Worm (Caenorhabditis elegans): ENCODE results near the gene srab-10.

Gene srab-10

DNA sequence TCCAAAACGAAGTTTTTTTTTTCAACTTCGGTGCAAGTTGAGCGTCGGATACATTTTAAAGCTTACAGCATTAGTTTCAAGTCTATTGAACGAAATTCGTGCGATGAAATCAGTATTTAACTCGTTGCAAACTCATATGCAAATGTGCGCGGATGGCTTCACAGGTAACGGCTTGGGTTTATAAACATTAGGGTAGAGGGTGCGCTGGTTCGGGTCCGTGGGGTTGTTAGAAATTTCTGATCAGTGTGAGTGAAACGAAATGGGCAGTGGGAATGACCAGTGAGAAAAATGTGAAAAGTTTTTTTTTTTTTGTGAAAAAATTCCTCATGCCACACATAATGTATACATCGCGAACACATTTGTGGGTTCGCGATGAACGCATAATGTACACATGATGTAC lies 18.7 kb upstream of the srab-10 start (continued):
- TF ChIP-seq zim-3 (tag; optimal IDR thresholded peaks at IDR 0.05) (peak; percentile 22), ama-1 (optimal IDR thresholded peaks at IDR 0.05) (no peak), ama-1 (GFP tag; optimal IDR thresholded peaks at IDR 0.05) (no peak), K11D2.4 (GFP tag; IDR thresholded peaks at IDR 0.05) (no peak), ZK185.1 (tag; optimal IDR thresholded peaks at IDR 0.05; ENCODE audit: poor library complexity, severe bottlenecking) (no peak), nfyb-1 (GFP tag; IDR thresholded peaks at IDR 0.05) (peak; percentile 62; the same call in 1 of the 2 replicates), T26A5.8 (tag; optimal IDR thresholded peaks at IDR 0.05) (no peak), F39B2.1 (GFP tag; IDR thresholded peaks at IDR 0.05) (no peak), snpc-4 (GFP tag; optimal IDR thresholded peaks at IDR 0.05) (peak; percentile 69), snpc-4 (tag; optimal IDR thresholded peaks at IDR 0.05) (peak in 1 of 4 experiments; percentile 59), hrde-1 (tag; optimal IDR thresholded peaks at IDR 0.05; ENCODE audit: borderline replicate concordance) (no peak), F37B4.10 (GFP tag; IDR thresholded peaks at IDR 0.05) (no peak), lin-54 (GFP tag; optimal IDR thresholded peaks at IDR 0.05) (peak; percentile 52), mes-4 (tag; optimal IDR thresholded peaks at IDR 0.05) (peak; percentile 28), nhr-80 (tag; optimal IDR thresholded peaks at IDR 0.05) (no peak), Y53F4B.3 (GFP tag; IDR thresholded peaks at IDR 0.05) (no peak), ztf-26 (tag; optimal IDR thresholded peaks at IDR 0.05) (no peak), rpc-1 (optimal IDR thresholded peaks at IDR 0.05) (peak; percentile 71), rpc-1 (tag; optimal IDR thresholded peaks at IDR 0.05) (peak; percentile 95), attf-3 (GFP tag; conservative IDR thresholded peaks at IDR 0.05) (no peak), somi-1 (GFP tag; optimal IDR thresholded peaks at IDR 0.05) (no peak), lin-40 (tag; optimal IDR thresholded peaks at IDR 0.05) (no peak), Y56A3A.18 (GFP tag; IDR thresholded peaks at IDR 0.05) (peak; percentile 62; the same call in 1 of the 2 replicates), tbx-9 (tag; optimal IDR thresholded peaks at IDR 0.05; ENCODE audit: borderline replicate concordance) (no peak), madf-3 (GFP tag; IDR thresholded peaks at IDR 0.05) (no peak), ceh-79 (tag; optimal IDR thresholded peaks at IDR 0.05) (no peak), K12H6.12 (tag; optimal IDR thresholded peaks at IDR 0.05) (no peak), mxl-1 (tag; optimal IDR thresholded peaks at IDR 0.05) (peak; percentile 47), ceh-58 (GFP tag; IDR thresholded peaks at IDR 0.05) (peak; percentile 77; the same call in 1 of the 2 replicates), cebp-1 (GFP tag; IDR thresholded peaks at IDR 0.05) (no peak), cebp-1 (tag; optimal IDR thresholded peaks at IDR 0.05) (no peak), unc-62 (GFP tag; optimal IDR thresholded peaks at IDR 0.05) (no peak), F52B5.7 (tag; optimal IDR thresholded peaks at IDR 0.05) (peak; percentile 47), Y53G8AR.9 (GFP tag; conservative IDR thresholded peaks at IDR 0.05) (0 out of 2 replicates have a peak, but pooled peaks have one; percentile 68), madf-6 (GFP tag; IDR thresholded peaks at IDR 0.05) (peak; percentile 56; the same call in 1 of the 2 replicates), madf-10 (tag; optimal IDR thresholded peaks at IDR 0.05) (peak; percentile 2), akir-1 (GFP tag; optimal IDR thresholded peaks at IDR 0.05) (no peak), C06A6.2 (GFP tag; conservative IDR thresholded peaks at IDR 0.05) (no peak), let-526 (GFP tag; IDR thresholded peaks at IDR 0.05) (no peak), hlh-26 (GFP tag; conservative IDR thresholded peaks at IDR 0.05) (no peak), F49E8.2 (tag; optimal IDR thresholded peaks at IDR 0.05; ENCODE audit: insufficient read depth) (no peak), zfh-2 (GFP tag; conservative IDR thresholded peaks at IDR 0.05) (no peak), hmg-1.2 (GFP tag; IDR thresholded peaks at IDR 0.05) (0 out of 2 replicates have a peak, but pooled peaks have one; percentile 41), pha-4 (tag; optimal IDR thresholded peaks at IDR 0.05) (no peak), lin-26 (GFP tag; IDR thresholded peaks at IDR 0.05) (peak; percentile 90), madf-8 (GFP tag; conservative IDR thresholded peaks at IDR 0.05) (peak; percentile 27; the same call in 1 of the 2 replicates), bed-2 (GFP tag; IDR thresholded peaks at IDR 0.05) (no peak), ekl-4 (GFP tag; IDR thresholded peaks at IDR 0.05) (no peak), T07F8.4 (tag; optimal IDR thresholded peaks at IDR 0.05) (peak; percentile 47), ztf-25 (GFP tag; IDR thresholded peaks at IDR 0.05) (no peak), B0336.3 (GFP tag; IDR thresholded peaks at IDR 0.05) (no peak)

Data from whole organism, young adult.